Worm (Caenorhabditis elegans) whole organism, mixed stage, embryonic: ENCODE measurements around the gene daf-18.

Source experiments
- M03D4.4 ChIP-seq: sonication (generic microtip); optimal IDR thresholded peaks from 2 replicates; lab custom pipeline; 2017; ENCODE audit warnings: mild to moderate bottlenecking, missing genetic modification characterization, missing compliant biosample characterization
- bed-3 ChIP-seq: fragments of 200-800 bp; sonication (Bioruptor generic); optimal IDR thresholded peaks from 3 replicates; lab custom pipeline; 2018; ENCODE audit warnings: mild to moderate bottlenecking, missing genetic modification characterization, moderate library complexity, missing compliant biosample characterization
- blmp-1 ChIP-seq: fragments of 150-350 bp; optimal IDR thresholded peaks from 2 replicates; lab custom pipeline; 2014; ENCODE audit warnings: missing biosample characterization, missing genetic modification characterization
- ceh-39 ChIP-seq: fragments of 150-350 bp; optimal IDR thresholded peaks from 2 replicates; lab custom pipeline; 2014; ENCODE audit warnings: missing biosample characterization, missing genetic modification characterization
- ceh-43 ChIP-seq: fragments of 200-800 bp; sonication (Bioruptor generic); optimal IDR thresholded peaks from 2 replicates; lab custom pipeline; 2018; ENCODE audit warnings: mild to moderate bottlenecking, missing genetic modification characterization, moderate library complexity, missing compliant biosample characterization
- ceh-83 ChIP-seq: fragments of 200-800 bp; sonication (Bioruptor generic); optimal IDR thresholded peaks from 2 replicates; lab custom pipeline; 2018; ENCODE audit warnings: mild to moderate bottlenecking, missing genetic modification characterization, missing compliant biosample characterization
- ces-1 ChIP-seq: fragments of 150-350 bp; optimal IDR thresholded peaks from 2 replicates; lab custom pipeline; 2014; ENCODE audit warnings: missing biosample characterization, missing genetic modification reagents, missing genetic modification characterization
- cnd-1 ChIP-seq: fragments of 200-800 bp; sonication (Bioruptor generic); optimal IDR thresholded peaks from 2 replicates; lab custom pipeline; 2018; ENCODE audit warnings: mild to moderate bottlenecking, missing genetic modification characterization, missing compliant biosample characterization
- drap-1 ChIP-seq: fragments of 200-800 bp; sonication (Bioruptor generic); optimal IDR thresholded peaks from 3 replicates; lab custom pipeline; 2018; ENCODE audit warnings: mild to moderate bottlenecking, missing genetic modification characterization, missing compliant biosample characterization
- elt-1 ChIP-seq: sonication (generic microtip); optimal IDR thresholded peaks from 2 replicates; lab custom pipeline; 2017; ENCODE audit warnings: missing genetic modification characterization, mild to moderate bottlenecking, missing compliant biosample characterization, antibody characterized with exemption, moderate library complexity, borderline replicate concordance; ENCODE audit not compliant: insufficient read depth
- elt-3 ChIP-seq: fragments of 150-350 bp; optimal IDR thresholded peaks from 2 replicates; lab custom pipeline; 2014; ENCODE audit warnings: missing biosample characterization, missing genetic modification characterization
- flh-1 ChIP-seq: fragments of 200-800 bp; sonication (Bioruptor generic); optimal IDR thresholded peaks from 2 replicates; lab custom pipeline; 2018; ENCODE audit warnings: mild to moderate bottlenecking, missing genetic modification characterization, moderate library complexity, missing compliant biosample characterization
- hlh-1 ChIP-seq: fragments of 150-350 bp; optimal IDR thresholded peaks from 2 replicates; lab custom pipeline; 2014; ENCODE audit warnings: missing biosample characterization, missing genetic modification reagents, missing genetic modification characterization
- lin-13 ChIP-seq: fragments of 150-350 bp; optimal IDR thresholded peaks from 2 replicates; lab custom pipeline; 2014; ENCODE audit warnings: missing biosample characterization, missing genetic modification characterization
- lsy-2 ChIP-seq: fragments of 150-350 bp; optimal IDR thresholded peaks from 2 replicates; lab custom pipeline; 2014; ENCODE audit warnings: missing biosample characterization, missing genetic modification characterization
- mab-5 ChIP-seq: fragments of 150-350 bp; optimal IDR thresholded peaks from 2 replicates; lab custom pipeline; 2014; ENCODE audit warnings: missing biosample characterization, missing genetic modification characterization
- mls-2 ChIP-seq: sonication (generic microtip); optimal IDR thresholded peaks from 2 replicates; lab custom pipeline; 2016; ENCODE audit warnings: mild to moderate bottlenecking, missing genetic modification characterization, moderate library complexity, missing compliant biosample characterization
- nhr-12 ChIP-seq: fragments of 150-350 bp; optimal IDR thresholded peaks from 2 replicates; lab custom pipeline; 2014; ENCODE audit warnings: missing biosample characterization, missing genetic modification characterization
- nhr-237 ChIP-seq: fragments of 150-350 bp; optimal IDR thresholded peaks from 2 replicates; lab custom pipeline; 2014; ENCODE audit warnings: missing biosample characterization, missing genetic modification characterization
- nhr-28 ChIP-seq: fragments of 150-350 bp; optimal IDR thresholded peaks from 2 replicates; lab custom pipeline; 2014; ENCODE audit warnings: missing biosample characterization, missing genetic modification characterization
- nhr-76 ChIP-seq: sonication (generic microtip); optimal IDR thresholded peaks from 2 replicates; lab custom pipeline; 2017; ENCODE audit warnings: missing biosample characterization, missing genetic modification characterization
- pha-4 ChIP-seq: fragments of 150-350 bp; optimal IDR thresholded peaks from 2 replicates; lab custom pipeline; 2018; ENCODE audit warnings: missing biosample characterization, missing genetic modification reagents, missing genetic modification characterization
- sem-2 ChIP-seq: fragments of 200-800 bp; sonication (Bioruptor generic); optimal IDR thresholded peaks from 2 replicates; lab custom pipeline; 2018; ENCODE audit warnings: mild to moderate bottlenecking, missing genetic modification characterization, missing compliant biosample characterization
- snpc-4 ChIP-seq: fragments of 150-350 bp; optimal IDR thresholded peaks from 2 replicates; lab custom pipeline; 2014; ENCODE audit warnings: missing biosample characterization, missing genetic modification characterization
- sptf-1 ChIP-seq: sonication (generic microtip); optimal IDR thresholded peaks from 2 replicates; lab custom pipeline; 2017; ENCODE audit warnings: mild to moderate bottlenecking, missing genetic modification characterization, moderate library complexity, missing compliant biosample characterization
- tbx-8 ChIP-seq: fragments of 200-800 bp; sonication (Bioruptor generic); optimal IDR thresholded peaks from 2 replicates; lab custom pipeline; 2018; ENCODE audit warnings: mild to moderate bottlenecking, missing genetic modification characterization, moderate library complexity, missing compliant biosample characterization
- unc-120 ChIP-seq: sonication (generic microtip); optimal IDR thresholded peaks from 2 replicates; lab custom pipeline; 2017; ENCODE audit warnings: missing genetic modification characterization, missing compliant biosample characterization; ENCODE audit not compliant: poor library complexity, severe bottlenecking
- unc-39 ChIP-seq: fragments of 150-350 bp; optimal IDR thresholded peaks from 2 replicates; lab custom pipeline; 2014; ENCODE audit warnings: missing biosample characterization, missing genetic modification characterization
- unc-62 ChIP-seq: fragments of 150-350 bp; optimal IDR thresholded peaks from 2 replicates; lab custom pipeline; 2014; ENCODE audit warnings: missing biosample characterization, missing genetic modification reagents, missing genetic modification characterization
- zip-8 ChIP-seq: fragments of 150-350 bp; optimal IDR thresholded peaks from 2 replicates; lab custom pipeline; 2014; ENCODE audit warnings: missing biosample characterization, missing genetic modification characterization
- ztf-11 ChIP-seq: fragments of 150-350 bp; optimal IDR thresholded peaks from 2 replicates; lab custom pipeline; 2014; ENCODE audit warnings: missing biosample characterization, missing genetic modification characterization

The daf-18 gene

ce11 chrIV:438384-438783 lies 13.4 kb upstream of the daf-18 start:
- TF ChIP-seq flh-1 (GFP tag; lab: Kevin White, UChicago) (no peak), blmp-1 (tag; lab: Kevin White, UChicago) (no peak), elt-1 (tag; lab: Kevin White, UChicago) (no peak), ces-1 (GFP tag; lab: Kevin White, UChicago) (no peak), pha-4 (no peak), sptf-1 (tag; lab: Kevin White, UChicago) (no peak), ceh-39 (tag; lab: Kevin White, UChicago) (no peak), nhr-12 (tag; lab: Kevin White, UChicago) (no peak), mls-2 (no peak), zip-8 (tag; lab: Kevin White, UChicago) (no peak), lin-13 (tag; lab: Kevin White, UChicago) (no peak), ceh-43 (GFP tag; lab: Kevin White, UChicago) (no peak), mab-5 (tag; lab: Kevin White, UChicago) (no peak), tbx-8 (GFP tag; lab: Kevin White, UChicago) (no peak), nhr-237 (tag; lab: Kevin White, UChicago) (no peak), drap-1 (no peak)
- TF ChIP-seq, all 35 proteins: peak for 0

DNA sequence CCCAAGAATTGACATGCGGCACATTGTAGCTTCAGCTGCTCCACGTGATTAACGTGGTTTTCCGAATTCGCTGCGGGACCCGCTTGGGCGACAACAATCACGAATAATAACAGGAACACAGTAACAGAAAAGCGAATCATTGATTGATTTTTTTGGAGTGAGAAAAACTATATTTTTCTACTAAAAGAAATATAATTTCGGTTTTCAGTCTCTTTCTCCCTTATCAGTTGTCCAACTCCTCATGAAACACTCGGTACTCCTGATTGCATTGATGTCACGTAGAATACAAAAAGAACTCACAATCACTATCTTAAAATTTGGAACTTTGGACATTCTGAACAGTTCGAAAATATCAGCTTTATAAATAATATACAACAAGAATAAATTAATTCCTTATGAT lies 3.9 kb upstream of the daf-18 start, which contains the start of gene Y66H1A.5:
Gene Y66H1A.5 (minus strand): TSS at position 265 of the 400 bp plus-strand sequence.
- TF ChIP-seq nhr-28 (tag; lab: Kevin White, UChicago): no peak
- TF ChIP-seq elt-3 (tag; lab: Kevin White, UChicago): no peak
- no peak for TF ChIP-seq hlh-1 (tag; lab: Kevin White, UChicago)
- TF ChIP-seq snpc-4: no peak
- TF ChIP-seq unc-62 (GFP tag; lab: Kevin White, UChicago): no peak
- no peak for TF ChIP-seq bed-3 (GFP tag; lab: Kevin White, UChicago)
- no peak for TF ChIP-seq unc-39
- no peak for TF ChIP-seq blmp-1 (tag; lab: Kevin White, UChicago)
- no peak for TF ChIP-seq nhr-237 (tag; lab: Kevin White, UChicago)
- no peak for TF ChIP-seq lin-13 (tag; lab: Kevin White, UChicago)
- TF ChIP-seq ceh-43 (GFP tag; lab: Kevin White, UChicago): no peak
- no peak for TF ChIP-seq ztf-11 (tag; lab: Kevin White, UChicago)
- no peak for TF ChIP-seq nhr-76
- TF ChIP-seq M03D4.4 (tag; lab: Kevin White, UChicago): no peak
- no peak for TF ChIP-seq ceh-83
- no peak for TF ChIP-seq nhr-12 (tag; lab: Kevin White, UChicago)
- no peak for TF ChIP-seq elt-1 (tag; lab: Kevin White, UChicago)

- TF ChIP-seq cnd-1 (tag; lab: Kevin White, UChicago) (no peak), zip-8 (tag; lab: Kevin White, UChicago) (peak; percentile 34)
Observed at ce11 chrIV:427100-427908, 2.3 kb upstream of the daf-18 start.

ce11 chrIV:426597-426996 lies 1.6 kb upstream of the daf-18 start:
- TF ChIP-seq cnd-1 (tag; lab: Kevin White, UChicago) (no peak), pha-4 (no peak), nhr-76 (no peak), sem-2 (GFP tag; lab: Kevin White, UChicago) (no peak), unc-120 (tag; lab: Kevin White, UChicago) (no peak), lsy-2 (tag; lab: Kevin White, UChicago) (no peak), unc-62 (GFP tag; lab: Kevin White, UChicago) (no peak)

DNA sequence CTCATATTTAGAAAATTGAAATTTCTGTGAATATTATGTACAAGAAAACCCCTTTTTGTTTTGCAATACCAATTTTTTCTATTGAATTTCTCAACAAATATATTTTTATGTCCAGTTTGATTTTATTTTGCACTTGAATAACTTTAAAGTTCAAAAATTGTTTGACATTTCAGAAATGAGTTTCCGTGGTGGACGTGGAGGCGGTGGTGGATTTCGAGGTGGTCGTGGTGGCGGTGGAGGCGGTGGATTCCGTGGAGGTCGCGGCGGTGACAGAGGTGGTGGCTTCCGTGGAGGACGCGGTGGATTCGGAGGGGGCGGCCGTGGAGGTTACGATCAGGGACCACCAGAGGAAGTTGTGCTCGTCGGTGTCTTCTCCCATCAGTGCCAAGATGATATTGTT lies 1.0 kb upstream of the daf-18 start, which contains the start of gene garr-1:
Gene garr-1 (plus strand): TSS at position 174 of the 400 bp plus-strand sequence.
- TF ChIP-seq lsy-2 (tag; lab: Kevin White, UChicago) (no peak), nhr-237 (tag; lab: Kevin White, UChicago) (no peak), zip-8 (tag; lab: Kevin White, UChicago) (no peak), bed-3 (GFP tag; lab: Kevin White, UChicago) (no peak), sem-2 (GFP tag; lab: Kevin White, UChicago) (no peak)
